Worm (Caenorhabditis elegans) whole organism, L2 larva: ENCODE results near the gene egl-13.

ENCODE experiments used
- C34F6.9 ChIP-seq: fragments of 150-350 bp; optimal IDR thresholded peaks from 2 replicates; lab custom pipeline; 2014; ENCODE audit warnings: missing biosample characterization, missing genetic modification characterization
- F13H6.1 ChIP-seq: sonication (generic microtip); optimal IDR thresholded peaks from 2 replicates; lab custom pipeline; 2016; ENCODE audit warnings: missing genetic modification characterization, missing compliant biosample characterization
- Y55F3AM.14 ChIP-seq: fragments of 200-800 bp; sonication (Bioruptor generic); optimal IDR thresholded peaks from 2 replicates; lab custom pipeline; 2018; ENCODE audit warnings: mild to moderate bottlenecking, missing genetic modification characterization, missing compliant biosample characterization
- ZK546.5 ChIP-seq: sonication (generic microtip); optimal IDR thresholded peaks from 2 replicates; lab custom pipeline; 2017; ENCODE audit warnings: missing biosample characterization, missing genetic modification characterization
- alr-1 ChIP-seq: fragments of 150-350 bp; optimal IDR thresholded peaks from 2 replicates; lab custom pipeline; 2014; ENCODE audit warnings: missing biosample characterization, missing genetic modification characterization
- aly-2 ChIP-seq: fragments of 150-350 bp; optimal IDR thresholded peaks from 2 replicates; lab custom pipeline; 2014; ENCODE audit warnings: missing biosample characterization, missing genetic modification characterization
- ama-1 ChIP-seq: fragments of 150-350 bp; optimal IDR thresholded peaks from 2 replicates; lab custom pipeline; 2018; ENCODE audit warnings: inconsistent platforms
- blmp-1 ChIP-seq: sonication (generic microtip); optimal IDR thresholded peaks from 2 replicates; lab custom pipeline; 2017; ENCODE audit warnings: missing genetic modification characterization, mild to moderate bottlenecking, missing compliant biosample characterization, antibody characterized with exemption, moderate library complexity; ENCODE audit not compliant: insufficient read depth
- ceh-16 ChIP-seq: fragments of 150-350 bp; optimal IDR thresholded peaks from 2 replicates; lab custom pipeline; 2014; ENCODE audit warnings: missing biosample characterization, missing genetic modification characterization
- ceh-82 ChIP-seq: fragments of 150-350 bp; optimal IDR thresholded peaks from 2 replicates; lab custom pipeline; 2014; ENCODE audit warnings: missing biosample characterization, missing genetic modification characterization
- crh-2 ChIP-seq: sonication (generic microtip); optimal IDR thresholded peaks from 2 replicates; lab custom pipeline; 2017; ENCODE audit warnings: missing biosample characterization, missing genetic modification characterization
- egl-27 ChIP-seq: sonication (generic microtip); optimal IDR thresholded peaks from 3 replicates; lab custom pipeline; 2017; ENCODE audit warnings: missing biosample characterization, missing genetic modification reagents, missing genetic modification characterization
- elt-1 ChIP-seq: fragments of 150-350 bp; optimal IDR thresholded peaks from 2 replicates; lab custom pipeline; 2014; ENCODE audit warnings: missing biosample characterization, missing genetic modification characterization
- fos-1 ChIP-seq: fragments of 150-350 bp; optimal IDR thresholded peaks from 2 replicates; lab custom pipeline; 2014; ENCODE audit warnings: missing biosample characterization, missing genetic modification characterization
- gmeb-1 ChIP-seq: fragments of 150-350 bp; optimal IDR thresholded peaks from 2 replicates; lab custom pipeline; 2014; ENCODE audit warnings: missing biosample characterization, missing genetic modification characterization
- lin-11 ChIP-seq: fragments of 150-350 bp; sonication (generic microtip); optimal IDR thresholded peaks from 2 replicates; lab custom pipeline; 2014; ENCODE audit warnings: missing biosample characterization, missing genetic modification characterization, inconsistent platforms, mixed read lengths
- lin-13 ChIP-seq: fragments of 150-350 bp; optimal IDR thresholded peaks from 2 replicates; lab custom pipeline; 2014; ENCODE audit warnings: missing biosample characterization, missing genetic modification reagents, missing genetic modification characterization
- lin-39 ChIP-seq: fragments of 150-350 bp; optimal IDR thresholded peaks from 2 replicates; lab custom pipeline; 2014; ENCODE audit warnings: missing biosample characterization, missing genetic modification reagents, missing genetic modification characterization
- lsy-2 ChIP-seq, 2 experiments: fragments of 150-350 bp in 1 of 2; sonication (generic microtip) in 1 of 2; optimal IDR thresholded peaks; 2 replicates each; lab custom pipeline; 2014 to 2017; ENCODE audit warnings: missing biosample characterization in 2 of 2, missing genetic modification characterization in 2 of 2
- mab-5 ChIP-seq: fragments of 150-350 bp; optimal IDR thresholded peaks from 2 replicates; lab custom pipeline; 2014; ENCODE audit warnings: missing biosample characterization, missing genetic modification characterization
- mdl-1 ChIP-seq, 2 experiments: fragments of 150-350 bp in 1 of 2; sonication (generic microtip) in 1 of 2; optimal IDR thresholded peaks; 2 replicates each; lab custom pipeline; 2017; ENCODE audit warnings: missing biosample characterization in 2 of 2, missing genetic modification characterization in 2 of 2
- nhr-10 ChIP-seq: sonication (generic microtip); optimal IDR thresholded peaks from 2 replicates; lab custom pipeline; 2017; ENCODE audit warnings: missing biosample characterization, missing genetic modification characterization
- nhr-11 ChIP-seq: fragments of 150-350 bp; optimal IDR thresholded peaks from 2 replicates; lab custom pipeline; 2014; ENCODE audit warnings: missing biosample characterization, missing genetic modification characterization
- nhr-12 ChIP-seq: fragments of 150-350 bp; optimal IDR thresholded peaks from 2 replicates; lab custom pipeline; 2014; ENCODE audit warnings: missing biosample characterization, missing genetic modification characterization
- nhr-129 ChIP-seq: fragments of 150-350 bp; optimal IDR thresholded peaks from 2 replicates; lab custom pipeline; 2014; ENCODE audit warnings: missing biosample characterization, missing genetic modification characterization
- nhr-23 ChIP-seq: fragments of 150-350 bp; optimal IDR thresholded peaks from 2 replicates; lab custom pipeline; 2014; ENCODE audit warnings: missing biosample characterization, missing genetic modification reagents, missing genetic modification characterization
- nhr-237 ChIP-seq: fragments of 150-350 bp; optimal IDR thresholded peaks from 2 replicates; lab custom pipeline; 2014; ENCODE audit warnings: missing biosample characterization, missing genetic modification characterization
- nhr-25 ChIP-seq: fragments of 150-350 bp; sonication (generic microtip); optimal IDR thresholded peaks from 3 replicates; lab custom pipeline; 2014; ENCODE audit warnings: missing biosample characterization, missing genetic modification characterization
- nhr-6 ChIP-seq: fragments of 150-350 bp; optimal IDR thresholded peaks from 2 replicates; lab custom pipeline; 2014; ENCODE audit warnings: missing biosample characterization, missing genetic modification characterization
- nhr-77 ChIP-seq: fragments of 150-350 bp; optimal IDR thresholded peaks from 2 replicates; lab custom pipeline; 2014; ENCODE audit warnings: missing biosample characterization, missing genetic modification characterization
- peb-1 ChIP-seq: fragments of 150-350 bp; optimal IDR thresholded peaks from 2 replicates; lab custom pipeline; 2014; ENCODE audit warnings: missing biosample characterization, missing genetic modification characterization
- sem-4 ChIP-seq: fragments of 150-350 bp; optimal IDR thresholded peaks from 2 replicates; lab custom pipeline; 2014; ENCODE audit warnings: missing biosample characterization, missing genetic modification reagents, missing genetic modification characterization
- skn-1 ChIP-seq: sonication (generic microtip); optimal IDR thresholded peaks from 2 replicates; lab custom pipeline; 2017; ENCODE audit warnings: missing biosample characterization, missing genetic modification characterization
- sma-3 ChIP-seq: sonication (generic microtip); optimal IDR thresholded peaks from 2 replicates; lab custom pipeline; 2016; ENCODE audit warnings: missing genetic modification reagents, missing genetic modification characterization, missing compliant biosample characterization
- sma-9 ChIP-seq, 2 experiments: fragments of 150-350 bp in 1 of 2; sonication (generic microtip) in 1 of 2; optimal IDR thresholded peaks; 2 replicates each; lab custom pipeline; 2014 to 2016; ENCODE audit warnings: missing genetic modification characterization in 2 of 2, mild to moderate bottlenecking in 1 of 2, missing biosample characterization in 1 of 2, missing compliant biosample characterization in 1 of 2, missing genetic modification reagents in 1 of 2, moderate library complexity in 1 of 2
- snpc-4 ChIP-seq: fragments of 150-350 bp; optimal IDR thresholded peaks from 2 replicates; lab custom pipeline; 2014; ENCODE audit warnings: missing biosample characterization, missing genetic modification characterization
- unc-55 ChIP-seq: fragments of 150-350 bp; sonication (generic microtip); optimal IDR thresholded peaks from 3 replicates; lab custom pipeline; 2014; ENCODE audit warnings: missing biosample characterization, missing genetic modification reagents, missing genetic modification characterization
- unc-62 ChIP-seq: fragments of 150-350 bp; optimal IDR thresholded peaks from 2 replicates; lab custom pipeline; 2014; ENCODE audit warnings: missing biosample characterization, missing genetic modification reagents, missing genetic modification characterization
- zag-1 ChIP-seq: fragments of 150-350 bp; optimal IDR thresholded peaks from 2 replicates; lab custom pipeline; 2014; ENCODE audit warnings: missing biosample characterization, missing genetic modification characterization
- ztf-1 ChIP-seq: fragments of 200-800 bp; sonication (Bioruptor generic); conservative IDR thresholded peaks from 2 replicates; pipeline ENCODE4 v1.3.6; 2022; ENCODE audit warnings: missing genetic modification characterization, missing compliant biosample characterization
- ztf-11 ChIP-seq: sonication (generic microtip); optimal IDR thresholded peaks from 2 replicates; lab custom pipeline; 2017; ENCODE audit warnings: missing biosample characterization, missing genetic modification characterization
- ztf-4 ChIP-seq: fragments of 150-350 bp; optimal IDR thresholded peaks from 2 replicates; lab custom pipeline; 2014; ENCODE audit warnings: missing biosample characterization, missing genetic modification characterization

egl-13 gene

DNA sequence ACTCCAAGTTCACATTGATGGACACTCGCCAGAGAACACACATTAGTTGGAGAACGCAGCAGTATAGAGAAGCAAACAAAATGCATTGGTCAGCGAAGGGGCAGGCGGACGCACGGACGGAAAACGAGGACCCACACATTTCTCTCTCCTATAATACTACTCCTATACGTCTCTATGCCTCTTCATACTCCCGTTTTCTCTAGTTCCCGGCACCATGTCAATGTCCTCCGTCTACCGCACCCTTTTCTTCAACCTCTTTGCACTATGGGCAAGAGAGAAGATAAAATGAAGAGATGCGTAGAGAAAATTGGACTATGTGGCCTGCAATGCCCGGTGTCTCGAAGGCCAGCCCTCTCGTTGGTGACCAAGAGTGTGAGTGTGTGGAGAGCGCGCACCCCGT lies 22.4 kb downstream of the egl-13 start, which contains the start of gene set-20 (continued):
- TF ChIP-seq blmp-1 (tag; lab: Kevin White, UChicago) (peak; percentile 31), aly-2 (tag; lab: Kevin White, UChicago) (no peak), F13H6.1 (tag; lab: Kevin White, UChicago) (peak; percentile 90), snpc-4 (no peak)

DNA sequence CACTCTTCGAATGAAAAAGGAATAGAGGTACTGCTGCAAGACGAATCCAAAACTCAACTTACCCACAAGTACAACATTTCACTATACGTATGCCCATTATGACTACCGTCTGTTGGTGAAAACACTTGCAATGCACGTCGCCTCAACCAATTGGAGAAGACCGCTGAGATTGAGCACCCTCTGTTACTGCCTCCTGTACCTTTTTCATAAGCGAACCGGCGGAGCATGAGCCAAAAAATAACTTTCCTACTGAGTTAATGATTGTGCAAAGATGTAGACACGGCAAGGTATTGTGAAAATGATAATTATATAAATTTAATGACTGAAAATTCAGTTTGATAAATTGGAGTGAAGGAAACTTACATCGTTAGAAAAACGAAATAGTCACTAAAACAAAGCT lies 25.4 kb downstream of the egl-13 start:
- no peak for TF ChIP-seq peb-1 (tag; lab: Kevin White, UChicago)
- TF ChIP-seq nhr-237, result no peak
- TF ChIP-seq zag-1 (tag; lab: Kevin White, UChicago), result no peak
- no peak for TF ChIP-seq sma-9 (GFP tag; optimal IDR thresholded peaks at IDR 0.05; lab: Kevin White, UChicago)
- TF ChIP-seq sma-9 (tag; optimal IDR thresholded peaks at IDR 0.05; lab: Kevin White, UChicago), result no peak
- TF ChIP-seq skn-1 (tag; lab: Kevin White, UChicago), result no peak
- no peak for TF ChIP-seq mab-5
- no peak for TF ChIP-seq lin-13 (GFP tag; lab: Kevin White, UChicago)
- no peak for TF ChIP-seq fos-1 (tag; lab: Kevin White, UChicago)
- no peak for TF ChIP-seq lin-39 (tag; lab: Kevin White, UChicago)
- no peak for TF ChIP-seq gmeb-1 (tag; lab: Kevin White, UChicago)
- TF ChIP-seq snpc-4, result no peak
- TF ChIP-seq Y55F3AM.14 (GFP tag; lab: Kevin White, UChicago), result no peak
- no peak for TF ChIP-seq nhr-77 (tag; lab: Kevin White, UChicago)
- TF ChIP-seq lin-11, result no peak
- TF ChIP-seq nhr-129, result no peak

- TF ChIP-seq C34F6.9 (tag; lab: Kevin White, UChicago) (no peak), nhr-10 (tag; lab: Kevin White, UChicago) (no peak), ztf-1 (no peak), ztf-11 (no peak), lin-39 (tag; lab: Kevin White, UChicago) (no peak), blmp-1 (tag; lab: Kevin White, UChicago) (no peak), ztf-4 (tag; lab: Kevin White, UChicago) (no peak), unc-55 (no peak), peb-1 (tag; lab: Kevin White, UChicago) (no peak), ceh-82 (tag; lab: Kevin White, UChicago) (no peak), F13H6.1 (tag; lab: Kevin White, UChicago) (no peak), sma-9 (GFP tag; optimal IDR thresholded peaks at IDR 0.05; lab: Kevin White, UChicago) (no peak), sma-9 (tag; optimal IDR thresholded peaks at IDR 0.05; lab: Kevin White, UChicago) (no peak), nhr-11 (no peak)
- TF ChIP-seq, all 48 proteins: peak for 0
These were observed 28.5 kb downstream of the egl-13 start, which contains the start of gene W01C8.1 for ce11 chrX:5692099-5692498. W01C8.1 (plus strand) TSS chrX:5692399.

ce11 chrX:5695416-5695815 lies 31.8 kb downstream of the egl-13 start:
- no peak for TF ChIP-seq peb-1 (tag; lab: Kevin White, UChicago)
- no peak for TF ChIP-seq ceh-16
- no peak for TF ChIP-seq nhr-11
- peak; percentile 60 for TF ChIP-seq sma-9 (GFP tag; optimal IDR thresholded peaks at IDR 0.05; lab: Kevin White, UChicago)
- no peak for TF ChIP-seq sma-9 (tag; optimal IDR thresholded peaks at IDR 0.05; lab: Kevin White, UChicago)
- TF ChIP-seq nhr-12 (tag; lab: Kevin White, UChicago), result no peak
- TF ChIP-seq fos-1 (tag; lab: Kevin White, UChicago), result peak; percentile 60
- no peak for TF ChIP-seq mdl-1 (tag; optimal IDR thresholded peaks at IDR 0.05; lab: Kevin White, UChicago)
- TF ChIP-seq sem-4 (tag; lab: Kevin White, UChicago), result no peak
- no peak for TF ChIP-seq ceh-82 (tag; lab: Kevin White, UChicago)
- no peak for TF ChIP-seq nhr-10 (tag; lab: Kevin White, UChicago)
- no peak for TF ChIP-seq nhr-23
- no peak for TF ChIP-seq sma-3
- TF ChIP-seq zag-1 (tag; lab: Kevin White, UChicago), result no peak
- TF ChIP-seq unc-55, result no peak
- no peak for TF ChIP-seq lsy-2 (tag; optimal IDR thresholded peaks at IDR 0.05; lab: Kevin White, UChicago)
- TF ChIP-seq alr-1 (tag; lab: Kevin White, UChicago), result no peak

DNA sequence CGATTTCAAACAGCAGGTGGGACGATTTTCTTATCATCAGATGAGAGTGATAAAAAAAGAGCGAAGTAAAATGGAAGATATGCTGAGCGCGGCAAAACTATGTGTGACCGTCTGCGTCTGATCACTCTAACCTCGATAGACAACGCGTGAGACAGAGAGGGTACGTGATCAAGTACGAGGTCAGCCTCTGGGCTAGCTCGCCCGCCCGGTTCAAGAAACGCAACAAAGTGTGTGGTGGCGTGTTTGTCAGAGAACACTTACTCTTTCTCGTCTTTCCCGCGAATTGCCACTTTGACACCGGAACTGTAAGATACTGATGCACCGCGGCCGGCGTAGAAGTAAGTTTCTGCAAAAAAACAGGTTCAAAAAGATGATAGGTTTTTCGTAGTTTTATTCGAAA lies 32.6 kb downstream of the egl-13 start:
- TF ChIP-seq nhr-6 (tag; lab: Kevin White, UChicago), result no peak
- peak; percentile 79 for TF ChIP-seq nhr-25 (tag; lab: Kevin White, UChicago)
- peak; percentile 80 for TF ChIP-seq sma-3
- TF ChIP-seq unc-62 (GFP tag; lab: Kevin White, UChicago), result no peak
- no peak for TF ChIP-seq ama-1 (lab: Kevin White, UChicago)
- no peak for TF ChIP-seq ztf-11
- TF ChIP-seq nhr-129, result peak; percentile 64
- peak; percentile 26 for TF ChIP-seq gmeb-1 (tag; lab: Kevin White, UChicago)
- peak; percentile 11 for TF ChIP-seq C34F6.9 (tag; lab: Kevin White, UChicago)
- no peak for TF ChIP-seq zag-1 (tag; lab: Kevin White, UChicago)
- TF ChIP-seq nhr-77 (tag; lab: Kevin White, UChicago), result no peak
- TF ChIP-seq ZK546.5, result no peak
- TF ChIP-seq unc-55, result no peak
- no peak for TF ChIP-seq lsy-2 (tag; optimal IDR thresholded peaks at IDR 0.05; lab: Kevin White, UChicago)
- no peak for TF ChIP-seq nhr-11
- TF ChIP-seq skn-1 (tag; lab: Kevin White, UChicago), result no peak
- peak; percentile 49 for TF ChIP-seq egl-27 (tag; lab: Kevin White, UChicago)
- TF ChIP-seq alr-1 (tag; lab: Kevin White, UChicago), result no peak
- no peak for TF ChIP-seq nhr-237
- no peak for TF ChIP-seq elt-1 (tag; lab: Kevin White, UChicago)
- no peak for TF ChIP-seq nhr-12 (tag; lab: Kevin White, UChicago)
- TF ChIP-seq crh-2, result peak; percentile 52
- no peak for TF ChIP-seq nhr-10 (tag; lab: Kevin White, UChicago)
- TF ChIP-seq peb-1 (tag; lab: Kevin White, UChicago), result no peak
- peak; percentile 50 for TF ChIP-seq blmp-1 (tag; lab: Kevin White, UChicago)
- no peak for TF ChIP-seq ceh-82 (tag; lab: Kevin White, UChicago)
